Worm (Caenorhabditis elegans): ENCODE measurements around the gene pals-28.

Gene pals-28

ce11 chrIII:4414041-4414440 is 29.5 kb downstream of the pals-28 start (continued):
- TF ChIP-seq ZK337.2 (GFP tag; IDR thresholded peaks at IDR 0.05) (peak; percentile 39; the same call in 1 of the 2 replicates), F26F4.8 (GFP tag; conservative IDR thresholded peaks at IDR 0.05) (0 out of 2 replicates have a peak, but pooled peaks have one; percentile 60), lim-7 (GFP tag; IDR thresholded peaks at IDR 0.05) (peak; percentile 73), madf-5 (GFP tag; IDR thresholded peaks at IDR 0.05) (0 out of 4 replicates have a peak, but pooled peaks have one; percentile 16 to 33), daf-8 (GFP tag; IDR thresholded peaks at IDR 0.05) (0 out of 2 replicates have a peak, but pooled peaks have one; percentile 16), madf-9 (GFP tag; conservative IDR thresholded peaks at IDR 0.05) (peak; percentile 35; the same call in 1 of the 2 replicates)

ce11 chrIII:4415135-4415534 is 30.5 kb downstream of the pals-28 start, which contains the start of gene R07E5.11:
Gene R07E5.11, minus strand, starts transcription at chrIII:4415235.
- TF ChIP-seq hif-1 (tag; optimal IDR thresholded peaks at IDR 0.05) (no peak), tra-1 (GFP tag; IDR thresholded peaks at IDR 0.05) (no peak), F37D6.2 (tag; optimal IDR thresholded peaks at IDR 0.05) (no peak), nhr-11 (tag; optimal IDR thresholded peaks at IDR 0.05) (no peak), nhr-102 (tag; optimal IDR thresholded peaks at IDR 0.05) (no peak), mxl-2 (GFP tag; conservative IDR thresholded peaks at IDR 0.05) (no peak), ctbp-1 (GFP tag; IDR thresholded peaks at IDR 0.05) (no peak), nhr-28 (tag; optimal IDR thresholded peaks at IDR 0.05) (no peak), snpc-1.2 (GFP tag; IDR thresholded peaks at IDR 0.05) (no peak), ZK546.5 (tag; optimal IDR thresholded peaks at IDR 0.05) (no peak), rbr-2 (tag; optimal IDR thresholded peaks at IDR 0.05) (no peak), spr-1 (tag; optimal IDR thresholded peaks at IDR 0.05) (no peak), arid-1 (GFP tag; conservative IDR thresholded peaks at IDR 0.05) (no peak), lsy-2 (tag; optimal IDR thresholded peaks at IDR 0.05) (no peak), nhr-48 (tag; optimal IDR thresholded peaks at IDR 0.05) (no peak), zip-11 (GFP tag; IDR thresholded peaks at IDR 0.05) (no peak), nhr-41 (GFP tag; IDR thresholded peaks at IDR 0.05) (no peak), Y105C5A.15 (GFP tag; IDR thresholded peaks at IDR 0.05) (no peak)

- TF ChIP-seq zip-2 (tag; optimal IDR thresholded peaks at IDR 0.05) (no peak), tra-1 (GFP tag; IDR thresholded peaks at IDR 0.05) (no peak), Y48G9A.11 (GFP tag; IDR thresholded peaks at IDR 0.05) (no peak), mep-1 (tag; optimal IDR thresholded peaks at IDR 0.05) (no peak), ztf-11 (tag; optimal IDR thresholded peaks at IDR 0.05) (no peak), ceh-32 (tag; optimal IDR thresholded peaks at IDR 0.05; ENCODE audit: poor library complexity) (no peak), F49E8.2 (tag; optimal IDR thresholded peaks at IDR 0.05; ENCODE audit: borderline replicate concordance) (no peak), nhr-41 (GFP tag; IDR thresholded peaks at IDR 0.05) (no peak), attf-4 (tag; optimal IDR thresholded peaks at IDR 0.05) (no peak), daf-12 (tag; optimal IDR thresholded peaks at IDR 0.05) (no peak)
Observed at ce11 chrIII:4417956-4418355, 33.4 kb downstream of the pals-28 start, which contains the start of the genes R07E5.19 and pdcd-2. Gene R07E5.19, minus strand, starts transcription at chrIII:4418056. Gene pdcd-2, minus strand, starts transcription at chrIII:4418057.

ce11 chrIII:4419117-4419978 is 34.8 kb downstream of the pals-28 start, which contains the start of the genes R07E5.7 and cku-80:
Gene R07E5.7, minus strand, starts transcription at chrIII:4419167.
Gene cku-80, plus strand, starts transcription at chrIII:4419848.
- TF ChIP-seq mdl-1 (tag; optimal IDR thresholded peaks at IDR 0.05) (peak in 1 of 2 experiments; percentile 15), hlh-30 (tag; optimal IDR thresholded peaks at IDR 0.05; ENCODE audit: insufficient read depth) (peak; percentile 92), lsy-2 (tag; optimal IDR thresholded peaks at IDR 0.05) (peak in 1 of 2 experiments; percentile 80), lin-13 (GFP tag; optimal IDR thresholded peaks at IDR 0.05) (peak; percentile 19), dmd-6 (GFP tag; IDR thresholded peaks at IDR 0.05) (peak; percentile 40; the same call in 1 of the 2 replicates), hif-1 (tag; optimal IDR thresholded peaks at IDR 0.05) (peak in 1 of 2 experiments; percentile 72), unc-39 (tag; optimal IDR thresholded peaks at IDR 0.05) (no peak), ztf-7 (tag; optimal IDR thresholded peaks at IDR 0.05) (peak; percentile 47), mdt-29 (GFP tag; IDR thresholded peaks at IDR 0.05) (no peak), lin-39 (tag; optimal IDR thresholded peaks at IDR 0.05) (no peak), lin-38 (GFP tag; IDR thresholded peaks at IDR 0.05) (peak; percentile 70), daf-19 (GFP tag; conservative IDR thresholded peaks at IDR 0.05) (0 out of 2 replicates have a peak, but pooled peaks have one; percentile 35), rbr-2 (tag; optimal IDR thresholded peaks at IDR 0.05) (peak; percentile 55), dve-1 (tag; optimal IDR thresholded peaks at IDR 0.05; ENCODE audit: insufficient read depth) (peak; percentile 64), ZK546.5 (tag; optimal IDR thresholded peaks at IDR 0.05) (no peak), nhr-237 (tag; optimal IDR thresholded peaks at IDR 0.05) (no peak), nhr-77 (tag; optimal IDR thresholded peaks at IDR 0.05) (peak; percentile 17)

Measured in whole organism, L4 larva.